Worm (Caenorhabditis elegans): Measurements from ENCODE around the gene hex-3.
A peak's percentile ranks its signal among the peaks of the same experiment; 100 is the strongest.

The hex-3 gene

ce11 chrIII:10895817-10896413, 46.9 kb downstream of the hex-3 start, which contains the start of gene com-1:
Gene com-1, plus strand, starts transcription at chrIII:10896363.
- TF ChIP-seq nfya-1 (tag; optimal IDR thresholded peaks at IDR 0.05; ENCODE audit: insufficient read depth) (peak; percentile 54), sea-2 (GFP tag; optimal IDR thresholded peaks at IDR 0.05) (no peak), snpc-4 (tag; optimal IDR thresholded peaks at IDR 0.05) (peak; percentile 26), nhr-12 (tag; optimal IDR thresholded peaks at IDR 0.05) (no peak), fos-1 (tag; optimal IDR thresholded peaks at IDR 0.05) (no peak), jun-1 (tag; optimal IDR thresholded peaks at IDR 0.05) (no peak), nhr-23 (tag; optimal IDR thresholded peaks at IDR 0.05) (peak; percentile 42), elt-2 (tag; optimal IDR thresholded peaks at IDR 0.05) (no peak), lin-15B (tag; optimal IDR thresholded peaks at IDR 0.05) (peak; percentile 83), pha-4 (tag; optimal IDR thresholded peaks at IDR 0.05) (peak; percentile 70), skn-1 (tag; optimal IDR thresholded peaks at IDR 0.05) (no peak), ama-1 (optimal IDR thresholded peaks at IDR 0.05) (no peak), egl-27 (tag; optimal IDR thresholded peaks at IDR 0.05) (no peak), elt-1 (tag; optimal IDR thresholded peaks at IDR 0.05) (no peak), aly-2 (tag; optimal IDR thresholded peaks at IDR 0.05) (no peak), pqm-1 (tag; optimal IDR thresholded peaks at IDR 0.05) (no peak), mdl-1 (tag; optimal IDR thresholded peaks at IDR 0.05) (no peak), hmg-11 (tag; optimal IDR thresholded peaks at IDR 0.05) (peak; percentile 41), R02D3.7 (tag; optimal IDR thresholded peaks at IDR 0.05) (no peak)

- TF ChIP-seq zag-1 (tag; optimal IDR thresholded peaks at IDR 0.05) = no peak
- no peak for TF ChIP-seq skn-1 (tag; optimal IDR thresholded peaks at IDR 0.05)
- TF ChIP-seq nhr-43 (tag; optimal IDR thresholded peaks at IDR 0.05; ENCODE audit: poor library complexity, severe bottlenecking) = no peak
- no peak for TF ChIP-seq hmg-11 (tag; optimal IDR thresholded peaks at IDR 0.05)
- no peak for TF ChIP-seq nhr-77 (tag; optimal IDR thresholded peaks at IDR 0.05)
- TF ChIP-seq R02D3.7 (tag; optimal IDR thresholded peaks at IDR 0.05) = no peak
- TF ChIP-seq nhr-25 (tag; optimal IDR thresholded peaks at IDR 0.05) = no peak
- no peak for TF ChIP-seq snpc-4 (tag; optimal IDR thresholded peaks at IDR 0.05)
Measured at ce11 chrIII:10902341-10902740, 53.3 kb downstream of the hex-3 start, which contains the start of gene unc-119. Gene unc-119, plus strand, starts transcription at chrIII:10902641.

- TF ChIP-seq nfya-1 (tag; optimal IDR thresholded peaks at IDR 0.05; ENCODE audit: insufficient read depth) (peak; percentile 38), lin-39 (tag; optimal IDR thresholded peaks at IDR 0.05) (peak; percentile 18), lin-15B (tag; optimal IDR thresholded peaks at IDR 0.05) (peak; percentile 21), fkh-10 (GFP tag; optimal IDR thresholded peaks at IDR 0.05) (peak; percentile 71), snpc-4 (tag; optimal IDR thresholded peaks at IDR 0.05) (peak; percentile 39), nhr-12 (tag; optimal IDR thresholded peaks at IDR 0.05) (no peak), nhr-237 (tag; optimal IDR thresholded peaks at IDR 0.05) (no peak), nhr-11 (tag; optimal IDR thresholded peaks at IDR 0.05) (peak; percentile 16), lsy-12 (tag; optimal IDR thresholded peaks at IDR 0.05) (no peak)
Measured at ce11 chrIII:10903009-10903609, 54.1 kb downstream of the hex-3 start.

ce11 chrIII:10904320-10904961, 55.4 kb downstream of the hex-3 start:
- no peak for TF ChIP-seq elt-3 (tag; optimal IDR thresholded peaks at IDR 0.05)
- no peak for TF ChIP-seq sea-2 (GFP tag; optimal IDR thresholded peaks at IDR 0.05)
- TF ChIP-seq elt-1 (tag; optimal IDR thresholded peaks at IDR 0.05) = peak; percentile 68
- TF ChIP-seq lsy-12 (tag; optimal IDR thresholded peaks at IDR 0.05) = no peak

- TF ChIP-seq nfya-1 (tag; optimal IDR thresholded peaks at IDR 0.05; ENCODE audit: insufficient read depth) = peak; percentile 62
- TF ChIP-seq lin-15B (tag; optimal IDR thresholded peaks at IDR 0.05) = peak; percentile 16
- peak; percentile 52 for TF ChIP-seq lin-39 (tag; optimal IDR thresholded peaks at IDR 0.05)
- TF ChIP-seq unc-62 (GFP tag; optimal IDR thresholded peaks at IDR 0.05) = peak; percentile 29
- TF ChIP-seq ceh-28 (tag; optimal IDR thresholded peaks at IDR 0.05) = no peak
- TF ChIP-seq hmg-11 (tag; optimal IDR thresholded peaks at IDR 0.05) = peak; percentile 68
- peak; percentile 2 for TF ChIP-seq jun-1 (tag; optimal IDR thresholded peaks at IDR 0.05)
- no peak for TF ChIP-seq pqm-1 (tag; optimal IDR thresholded peaks at IDR 0.05)
- no peak for TF ChIP-seq egl-27 (tag; optimal IDR thresholded peaks at IDR 0.05)
- peak; percentile 80 for TF ChIP-seq ceh-82 (tag; optimal IDR thresholded peaks at IDR 0.05)
Measured at ce11 chrIII:10905112-10905511, 56.1 kb downstream of the hex-3 start.

All from whole organism, L3 larva.